Worm (Caenorhabditis elegans) whole organism, L3 larva: Measurements from ENCODE around the gene C46E10.3.

Experiments
- aly-2 ChIP-seq: fragments of 150-350 bp; optimal IDR thresholded peaks from 2 replicates; lab custom pipeline; 2014; ENCODE audit warnings: missing biosample characterization, missing genetic modification characterization
- ceh-82 ChIP-seq: fragments of 150-350 bp; optimal IDR thresholded peaks from 2 replicates; lab custom pipeline; 2014; ENCODE audit warnings: missing biosample characterization, missing genetic modification characterization
- nhr-25 ChIP-seq: sonication (generic microtip); optimal IDR thresholded peaks from 2 replicates; lab custom pipeline; 2017; ENCODE audit warnings: missing biosample characterization, missing genetic modification characterization
- nhr-76 ChIP-seq: fragments of 150-350 bp; sonication (generic microtip); optimal IDR thresholded peaks from 5 replicates; lab custom pipeline; 2014; ENCODE audit warnings: missing biosample characterization, missing genetic modification characterization
- nhr-77 ChIP-seq: fragments of 150-350 bp; optimal IDR thresholded peaks from 2 replicates; lab custom pipeline; 2014; ENCODE audit warnings: missing biosample characterization, missing genetic modification characterization
- unc-62 ChIP-seq: fragments of 150-350 bp; sonication (generic microtip); optimal IDR thresholded peaks from 4 replicates; lab custom pipeline; 2014; ENCODE audit warnings: missing biosample characterization, missing genetic modification reagents, missing genetic modification characterization

- TF ChIP-seq nhr-25 (tag; lab: Kevin White, UChicago), result no peak
- no peak for TF ChIP-seq aly-2 (tag; lab: Kevin White, UChicago)
- TF ChIP-seq unc-62 (GFP tag; lab: Kevin White, UChicago), result no peak
- no peak for TF ChIP-seq nhr-77 (tag; lab: Kevin White, UChicago)
- no peak for TF ChIP-seq ceh-82
- no peak for TF ChIP-seq nhr-76 (tag; lab: Kevin White, UChicago)
Measured at ce11 chrII:3724175-3724715, 3.1 kb downstream of the C46E10.3 start, which contains the start of gene C46E10.1.
